Worm (Caenorhabditis elegans): ENCODE results near the gene B0403.3.

ce11 chrX:7037998-7038397 lies 25.1 kb downstream of the B0403.3 start:
- TF ChIP-seq elt-1 (tag; optimal IDR thresholded peaks at IDR 0.05; ENCODE audit: borderline replicate concordance, insufficient read depth): no peak
- no peak for TF ChIP-seq cnd-1 (tag; optimal IDR thresholded peaks at IDR 0.05)
- TF ChIP-seq blmp-1 (tag; optimal IDR thresholded peaks at IDR 0.05): no peak
- TF ChIP-seq bed-3 (GFP tag; optimal IDR thresholded peaks at IDR 0.05): no peak
- TF ChIP-seq nhr-76 (tag; optimal IDR thresholded peaks at IDR 0.05): no peak
- TF ChIP-seq lin-32 (GFP tag; optimal IDR thresholded peaks at IDR 0.05): no peak
- TF ChIP-seq nhr-12 (tag; optimal IDR thresholded peaks at IDR 0.05): no peak
- TF ChIP-seq lsy-2 (tag; optimal IDR thresholded peaks at IDR 0.05): no peak
- TF ChIP-seq snpc-4 (tag; optimal IDR thresholded peaks at IDR 0.05): no peak
- no peak for TF ChIP-seq unc-62 (GFP tag; optimal IDR thresholded peaks at IDR 0.05)
- no peak for TF ChIP-seq unc-39 (tag; optimal IDR thresholded peaks at IDR 0.05)
- TF ChIP-seq elt-3 (tag; optimal IDR thresholded peaks at IDR 0.05): no peak

Measured in whole organism, mixed stage, embryonic.